Worm (Caenorhabditis elegans): ENCODE data around the gene K01C8.2.

The K01C8.2 gene

DNA sequence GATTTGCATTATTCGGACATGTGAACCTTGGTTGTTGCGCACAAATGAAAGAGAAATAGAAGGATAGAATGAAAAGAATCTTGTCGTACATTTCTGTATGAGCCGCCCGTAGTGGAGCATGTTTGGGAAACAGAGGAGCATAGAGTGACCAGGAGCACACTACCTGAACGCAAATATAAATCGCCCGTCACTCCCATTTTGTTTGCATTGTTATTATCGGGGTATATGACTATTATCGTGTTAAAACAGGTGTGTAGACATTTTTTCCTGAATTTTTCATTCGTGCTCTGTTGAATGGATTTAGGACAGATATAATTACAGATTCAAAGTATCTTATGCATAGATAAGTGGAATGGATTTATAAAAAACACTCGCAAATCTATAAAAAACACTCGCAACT is at the start of gene K01C8.2:
Gene K01C8.2 (minus strand): TSS at position 101 of the 400 bp plus-strand sequence.
- TF ChIP-seq C38D4.7 (GFP tag; optimal IDR thresholded peaks at IDR 0.05) (no peak), elt-4 (tag; optimal IDR thresholded peaks at IDR 0.05) (no peak), elt-2 (tag; optimal IDR thresholded peaks at IDR 0.05) (no peak), syd-9 (tag; optimal IDR thresholded peaks at IDR 0.05) (no peak), che-1 (tag; optimal IDR thresholded peaks at IDR 0.05) (no peak), ceh-22 (tag; optimal IDR thresholded peaks at IDR 0.05) (no peak), lim-6 (tag; optimal IDR thresholded peaks at IDR 0.05) (no peak), ceh-19 (GFP tag; optimal IDR thresholded peaks at IDR 0.05) (no peak), ceh-6 (GFP tag; optimal IDR thresholded peaks at IDR 0.05) (no peak), unc-55 (GFP tag; optimal IDR thresholded peaks at IDR 0.05) (no peak)

DNA sequence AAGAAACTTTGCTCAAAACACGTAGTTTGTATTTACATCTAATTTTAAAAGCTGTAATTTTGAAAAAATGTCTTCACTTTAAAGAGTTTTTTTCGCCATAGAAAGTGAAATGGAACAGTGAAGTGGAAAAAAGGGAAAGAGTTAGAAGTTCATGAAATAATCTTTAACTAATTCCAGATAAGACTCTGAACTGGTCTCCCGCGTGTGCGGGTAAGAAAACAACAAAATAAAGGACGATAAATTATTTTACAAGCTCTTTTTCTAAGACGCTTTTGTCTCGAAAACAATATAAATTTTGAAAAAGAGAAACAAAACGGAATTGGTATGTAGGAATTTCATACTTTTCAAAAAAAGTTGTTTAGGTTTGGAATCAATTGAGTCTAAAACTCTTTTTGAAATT is 47.5 kb upstream of the K01C8.2 start:
- no peak for TF ChIP-seq ets-4 (tag; optimal IDR thresholded peaks at IDR 0.05)
- TF ChIP-seq rnt-1 (tag; optimal IDR thresholded peaks at IDR 0.05) = no peak
- no peak for TF ChIP-seq fkh-10 (GFP tag; optimal IDR thresholded peaks at IDR 0.05)

DNA sequence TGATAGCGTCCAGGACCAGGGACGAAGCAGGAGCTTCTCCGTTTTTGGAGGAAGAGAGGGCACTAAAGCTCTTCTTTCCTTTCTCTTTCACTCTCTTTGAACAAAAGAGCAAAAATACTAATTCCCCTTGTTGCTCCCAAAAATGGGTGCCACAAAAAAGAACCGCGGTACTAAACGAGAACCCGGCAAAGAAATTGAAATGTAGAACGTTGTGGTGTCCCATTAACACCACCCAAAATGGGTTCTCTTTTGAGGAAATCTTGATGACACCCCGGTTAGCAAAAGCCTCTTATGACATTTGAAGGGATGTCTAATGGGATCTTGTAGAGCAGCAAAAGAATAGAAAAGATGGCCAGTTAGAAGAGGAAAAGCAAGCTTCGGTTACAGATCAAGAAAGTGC is 45.5 kb upstream of the K01C8.2 start:
- no peak for TF ChIP-seq gmeb-2 (tag; optimal IDR thresholded peaks at IDR 0.05)
- TF ChIP-seq nfya-1 (tag; optimal IDR thresholded peaks at IDR 0.05) = no peak
- TF ChIP-seq nhr-11 (tag; optimal IDR thresholded peaks at IDR 0.05) = no peak
- no peak for TF ChIP-seq dve-1 (tag; optimal IDR thresholded peaks at IDR 0.05)
- no peak for TF ChIP-seq unc-3 (GFP tag; conservative IDR thresholded peaks at IDR 0.05)
- no peak for TF ChIP-seq unc-3 (tag; optimal IDR thresholded peaks at IDR 0.05)
- no peak for TF ChIP-seq tbx-7 (tag; optimal IDR thresholded peaks at IDR 0.05)
- TF ChIP-seq sdc-2 (tag; optimal IDR thresholded peaks at IDR 0.05) = no peak
- TF ChIP-seq fkh-10 (GFP tag; optimal IDR thresholded peaks at IDR 0.05) = no peak
- TF ChIP-seq unc-42 (tag; optimal IDR thresholded peaks at IDR 0.05) = no peak
- no peak for TF ChIP-seq C38D4.7 (GFP tag; optimal IDR thresholded peaks at IDR 0.05)
- no peak for TF ChIP-seq hlh-13 (GFP tag; optimal IDR thresholded peaks at IDR 0.05)
- TF ChIP-seq ceh-6 (GFP tag; optimal IDR thresholded peaks at IDR 0.05) = no peak
- no peak for TF ChIP-seq odd-2 (tag; optimal IDR thresholded peaks at IDR 0.05)
- no peak for TF ChIP-seq fkh-6 (tag; optimal IDR thresholded peaks at IDR 0.05)
- TF ChIP-seq lin-11 (tag; optimal IDR thresholded peaks at IDR 0.05) = no peak
- no peak for TF ChIP-seq pha-2 (tag; optimal IDR thresholded peaks at IDR 0.05)
- TF ChIP-seq C08G9.2 (tag; optimal IDR thresholded peaks at IDR 0.05) = no peak
- no peak for TF ChIP-seq ceh-14 (tag; optimal IDR thresholded peaks at IDR 0.05)

DNA sequence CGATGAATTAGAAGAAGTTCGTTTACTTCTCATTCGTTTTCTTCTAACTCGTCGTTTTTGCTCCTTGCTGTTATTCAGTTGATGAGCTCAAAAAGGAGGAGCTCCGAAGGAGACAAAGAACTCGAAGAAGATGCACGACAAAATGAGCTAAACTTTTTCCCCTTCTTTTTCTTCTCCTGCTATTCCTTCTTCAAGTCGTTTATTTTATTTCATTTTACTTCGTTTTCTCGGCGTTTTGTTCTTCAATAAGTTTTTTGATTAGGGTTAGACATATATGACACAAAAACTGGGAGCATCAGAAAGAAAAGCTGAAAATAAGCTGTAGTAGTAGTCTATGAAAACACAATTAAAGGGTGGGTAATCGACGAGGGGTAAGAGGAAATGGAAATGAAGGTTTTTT is 42.8 kb upstream of the K01C8.2 start:
- TF ChIP-seq pha-4 (tag; optimal IDR thresholded peaks at IDR 0.05) (no peak), ttx-3 (tag; optimal IDR thresholded peaks at IDR 0.05) (no peak), hlh-30 (tag; optimal IDR thresholded peaks at IDR 0.05; ENCODE audit: insufficient read depth) (no peak), ama-1 (optimal IDR thresholded peaks at IDR 0.05) (no peak), ceh-24 (tag; optimal IDR thresholded peaks at IDR 0.05) (no peak), hlh-13 (GFP tag; optimal IDR thresholded peaks at IDR 0.05) (no peak), unc-42 (tag; optimal IDR thresholded peaks at IDR 0.05) (peak; percentile 46), nhr-11 (tag; optimal IDR thresholded peaks at IDR 0.05) (no peak), tbx-7 (tag; optimal IDR thresholded peaks at IDR 0.05) (no peak)

DNA sequence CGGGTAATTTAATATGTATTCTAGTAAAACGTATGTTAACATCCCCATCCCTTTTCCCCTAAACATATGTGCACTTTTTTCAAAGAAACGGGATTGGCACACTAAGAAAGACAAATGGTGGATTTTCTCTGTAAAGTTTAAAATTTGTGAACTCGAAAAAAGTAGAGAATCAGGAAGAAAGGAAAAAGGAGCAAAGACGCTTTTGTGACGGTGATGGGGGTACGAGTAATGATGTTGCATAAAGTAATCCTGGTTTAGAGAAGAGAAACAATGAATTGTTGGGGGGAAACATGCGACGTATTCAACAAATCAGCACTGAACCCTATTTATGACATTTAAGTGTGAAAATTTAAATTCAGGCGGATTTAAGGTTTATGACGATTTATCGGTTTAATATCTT is 42.2 kb upstream of the K01C8.2 start:
- TF ChIP-seq fax-1 (tag; optimal IDR thresholded peaks at IDR 0.05) (no peak), sox-4 (tag; optimal IDR thresholded peaks at IDR 0.05) (no peak), elt-2 (tag; optimal IDR thresholded peaks at IDR 0.05) (no peak), unc-3 (GFP tag; conservative IDR thresholded peaks at IDR 0.05) (no peak), unc-3 (tag; optimal IDR thresholded peaks at IDR 0.05) (no peak), fkh-10 (GFP tag; optimal IDR thresholded peaks at IDR 0.05) (no peak), ceh-30 (tag; optimal IDR thresholded peaks at IDR 0.05) (no peak), ceh-31 (tag; optimal IDR thresholded peaks at IDR 0.05) (no peak), ets-4 (tag; optimal IDR thresholded peaks at IDR 0.05) (no peak), lin-11 (tag; optimal IDR thresholded peaks at IDR 0.05) (no peak), nhr-232 (tag; optimal IDR thresholded peaks at IDR 0.05) (no peak), npax-4 (tag; optimal IDR thresholded peaks at IDR 0.05) (no peak), lim-6 (tag; optimal IDR thresholded peaks at IDR 0.05) (no peak), pat-9 (tag; optimal IDR thresholded peaks at IDR 0.05) (no peak), nfya-1 (tag; optimal IDR thresholded peaks at IDR 0.05) (no peak), T23F11.4 (GFP tag; optimal IDR thresholded peaks at IDR 0.05) (no peak)

All from whole organism, late embryonic.